Worm (Caenorhabditis elegans): Measurements from ENCODE around the gene Y116A8C.40.

DNA sequence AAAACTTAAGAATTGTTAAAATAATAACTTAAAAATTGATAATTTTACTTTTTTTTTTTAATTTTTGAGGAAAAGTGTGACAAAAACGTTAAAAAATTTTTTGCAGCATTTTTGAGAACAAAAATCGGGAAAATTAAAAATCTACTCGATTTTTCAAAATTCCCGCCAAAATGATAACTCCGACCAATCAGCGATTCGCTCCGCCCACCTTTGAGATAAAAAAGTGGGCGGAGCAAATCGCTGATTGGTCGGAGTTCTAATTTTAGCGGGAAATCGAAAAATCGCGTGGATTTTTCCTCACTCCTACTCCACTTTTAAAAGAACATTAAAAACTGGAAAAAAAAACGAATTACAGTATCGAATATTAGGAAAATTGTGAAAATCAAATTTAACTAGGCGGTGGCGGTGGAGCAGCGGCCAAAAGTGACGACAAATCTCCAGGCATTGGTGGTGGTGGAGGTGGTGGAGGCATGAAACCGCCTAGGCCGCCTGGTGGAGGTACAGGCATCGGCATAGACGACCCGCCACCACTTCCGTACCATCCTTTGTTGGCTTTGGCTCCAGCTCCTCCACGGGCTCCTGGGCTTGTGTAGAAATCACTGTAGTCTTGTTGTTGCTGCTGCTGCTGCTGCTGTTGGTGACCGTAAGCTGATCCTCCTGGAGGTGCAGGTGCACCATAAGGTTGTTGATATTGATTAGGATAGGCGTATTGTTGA is 46.5 kb downstream of the Y116A8C.40 start:
- TF ChIP-seq cog-1 (tag; optimal IDR thresholded peaks at IDR 0.05) (no peak), T22C8.4 (GFP tag; IDR thresholded peaks at IDR 0.05) (no peak), ztf-29 (GFP tag; IDR thresholded peaks at IDR 0.05) (no peak), ztf-23 (GFP tag; IDR thresholded peaks at IDR 0.05) (no peak), flt-1 (GFP tag; IDR thresholded peaks at IDR 0.05) (no peak)
